Worm (Caenorhabditis elegans): ENCODE data around the gene F42A10.9.

The F42A10.9 gene

ce11 chrIII:6120990-6121389 is 43.4 kb upstream of the F42A10.9 start:
- no peak for TF ChIP-seq nhr-10 (tag; optimal IDR thresholded peaks at IDR 0.05)
- peak in 1 of 2 experiments; percentile 71 for TF ChIP-seq unc-62 (GFP tag; optimal IDR thresholded peaks at IDR 0.05 in 1 of 2)
- no peak for TF ChIP-seq unc-62 (tag; optimal IDR thresholded peaks at IDR 0.05)

DNA sequence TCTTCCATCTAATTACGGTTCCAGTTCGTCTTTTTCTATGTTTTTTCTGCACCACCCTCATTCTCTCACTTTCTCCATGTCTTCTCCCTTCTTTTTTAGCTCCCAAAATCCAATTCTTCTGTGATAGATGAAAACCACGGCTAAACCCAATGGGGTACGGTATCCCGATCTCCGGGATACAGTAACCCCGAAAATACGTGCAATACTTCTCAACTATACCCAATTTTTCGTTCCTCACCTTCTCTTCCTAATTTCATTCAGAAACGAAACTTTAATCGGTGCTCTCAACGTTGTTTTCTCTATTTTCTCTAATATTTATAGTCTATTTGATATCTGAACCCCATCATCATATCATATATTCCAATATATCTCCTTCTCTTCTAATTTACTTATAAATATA is 40.7 kb upstream of the F42A10.9 start:
- TF ChIP-seq R02D3.7 (tag; optimal IDR thresholded peaks at IDR 0.05) (no peak), Y5F2A.4 (GFP tag; optimal IDR thresholded peaks at IDR 0.05) (peak; percentile 11), nhr-42 (GFP tag; IDR thresholded peaks at IDR 0.05) (0 out of 2 replicates have a peak, but pooled peaks have one; percentile 55), F44E2.7 (GFP tag; IDR thresholded peaks at IDR 0.05) (no peak), Y75B8A.6 (GFP tag; IDR thresholded peaks at IDR 0.05) (0 out of 2 replicates have a peak, but pooled peaks have one; percentile 37), daf-12 (tag; optimal IDR thresholded peaks at IDR 0.05) (no peak), nhr-111 (GFP tag; optimal IDR thresholded peaks at IDR 0.05) (peak; percentile 33), lsy-2 (tag; optimal IDR thresholded peaks at IDR 0.05) (peak; percentile 13 to 23), T26A8.4 (GFP tag; IDR thresholded peaks at IDR 0.05) (0 out of 2 replicates have a peak, but pooled peaks have one; percentile 52), D1046.2 (GFP tag; IDR thresholded peaks at IDR 0.05) (0 out of 2 replicates have a peak, but pooled peaks have one; percentile 57), lin-29 (GFP tag; IDR thresholded peaks at IDR 0.05) (no peak), php-3 (GFP tag; IDR thresholded peaks at IDR 0.05) (peak; percentile 42; the same call in 1 of the 2 replicates), hif-1 (tag; optimal IDR thresholded peaks at IDR 0.05) (peak in 1 of 2 experiments; percentile 30), rbr-2 (tag; optimal IDR thresholded peaks at IDR 0.05) (peak; percentile 15), ama-1 (optimal IDR thresholded peaks at IDR 0.05) (peak; percentile 41), mdt-29 (GFP tag; IDR thresholded peaks at IDR 0.05) (0 out of 2 replicates have a peak, but pooled peaks have one; percentile 22), ceh-62 (tag; optimal IDR thresholded peaks at IDR 0.05) (no peak), daf-16 (GFP tag; optimal IDR thresholded peaks at IDR 0.05) (peak in 1 of 2 experiments; percentile 39), daf-16 (tag; optimal IDR thresholded peaks at IDR 0.05) (no peak), attf-4 (tag; optimal IDR thresholded peaks at IDR 0.05) (no peak), lin-38 (GFP tag; IDR thresholded peaks at IDR 0.05) (peak; percentile 45), lim-7 (GFP tag; IDR thresholded peaks at IDR 0.05) (peak; percentile 52; the same call in 1 of the 2 replicates), ceh-82 (tag; optimal IDR thresholded peaks at IDR 0.05) (no peak), ceh-28 (tag; optimal IDR thresholded peaks at IDR 0.05) (no peak), pqm-1 (tag; optimal IDR thresholded peaks at IDR 0.05) (no peak), madf-5 (GFP tag; IDR thresholded peaks at IDR 0.05) (peak; percentile 35 to 52; a peak in 1 of 4 replicates), ces-1 (GFP tag; optimal IDR thresholded peaks at IDR 0.05) (no peak), tra-1 (GFP tag; IDR thresholded peaks at IDR 0.05) (0 out of 2 replicates have a peak, but pooled peaks have one; percentile 3), mdl-1 (tag; optimal IDR thresholded peaks at IDR 0.05) (no peak), Y48G9A.11 (GFP tag; IDR thresholded peaks at IDR 0.05) (peak; percentile 64; the same call in 1 of the 2 replicates), daf-19 (GFP tag; conservative IDR thresholded peaks at IDR 0.05) (peak; percentile 76), dpl-1 (GFP tag; optimal IDR thresholded peaks at IDR 0.05) (no peak), lin-39 (tag; optimal IDR thresholded peaks at IDR 0.05) (no peak), nhr-48 (tag; optimal IDR thresholded peaks at IDR 0.05) (no peak), nhr-102 (tag; optimal IDR thresholded peaks at IDR 0.05) (no peak), unc-62 (GFP tag; optimal IDR thresholded peaks at IDR 0.05 in 1 of 2) (no peak), unc-62 (tag; optimal IDR thresholded peaks at IDR 0.05) (no peak), mes-2 (tag; optimal IDR thresholded peaks at IDR 0.05; ENCODE audit: poor library complexity, severe bottlenecking) (peak; percentile 15), cey-2 (tag; optimal IDR thresholded peaks at IDR 0.05; ENCODE audit: borderline replicate concordance, insufficient read depth) (no peak)
